Worm (Caenorhabditis elegans): Measurements from ENCODE around the gene F53C11.4.

The F53C11.4 gene

DNA sequence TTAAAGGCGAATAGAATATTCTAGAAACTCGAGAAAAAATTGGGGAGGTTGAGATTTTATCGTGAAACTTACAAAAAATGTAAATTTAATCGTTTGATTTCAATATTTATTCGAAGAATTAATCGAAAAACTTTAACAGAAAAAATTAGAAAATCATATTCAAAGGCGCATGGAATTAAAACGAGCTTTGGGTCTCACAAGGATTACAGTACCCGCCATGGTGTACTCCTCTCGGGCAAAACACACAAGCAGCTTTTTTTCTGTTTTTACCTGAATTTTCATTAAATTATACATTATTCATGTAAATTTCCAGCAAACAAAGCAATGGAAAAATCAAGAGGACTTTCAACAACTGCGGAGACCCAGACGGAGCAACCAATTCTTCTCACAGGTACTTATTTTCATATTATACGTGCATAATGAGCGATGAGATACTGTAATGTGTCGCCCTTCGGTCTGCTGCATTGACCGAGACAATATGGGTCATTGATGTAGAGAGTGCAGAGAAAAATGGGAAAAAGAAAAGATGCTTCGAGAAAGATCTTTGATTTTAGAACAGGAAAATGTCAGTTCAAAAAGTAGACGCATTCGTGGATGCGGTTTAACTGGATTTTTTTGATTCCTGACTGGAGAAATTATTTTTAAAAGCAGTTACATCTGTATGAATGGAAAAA, at the start of gene F53C11.4, which contains the start of gene F53C11.5:
Gene F53C11.4, minus strand, starts transcription at position 128 of the 674 bp plus-strand sequence.
Gene F53C11.5, plus strand, starts transcription at position 325 of the 674 bp plus-strand sequence.
- TF ChIP-seq ctbp-1 (GFP tag; IDR thresholded peaks at IDR 0.05) = no peak
- no peak for TF ChIP-seq duxl-1 (tag; optimal IDR thresholded peaks at IDR 0.05; ENCODE audit: poor library complexity)
- TF ChIP-seq arid-1 (GFP tag; conservative IDR thresholded peaks at IDR 0.05) = no peak
- no peak for TF ChIP-seq madf-5 (GFP tag; IDR thresholded peaks at IDR 0.05)
- no peak for TF ChIP-seq php-3 (GFP tag; IDR thresholded peaks at IDR 0.05)
- TF ChIP-seq nhr-111 (GFP tag; optimal IDR thresholded peaks at IDR 0.05) = no peak
- no peak for TF ChIP-seq lin-1 (GFP tag; IDR thresholded peaks at IDR 0.05)
- peak; percentile 19 for TF ChIP-seq T20F7.1 (GFP tag; optimal IDR thresholded peaks at IDR 0.05)
- TF ChIP-seq lin-29 (GFP tag; IDR thresholded peaks at IDR 0.05) = no peak
- TF ChIP-seq nhr-48 (tag; optimal IDR thresholded peaks at IDR 0.05) = peak; percentile 67
- TF ChIP-seq hlh-30 (tag; optimal IDR thresholded peaks at IDR 0.05; ENCODE audit: insufficient read depth) = peak; percentile 16
- no peak for TF ChIP-seq sdz-12 (GFP tag; optimal IDR thresholded peaks at IDR 0.05)
- TF ChIP-seq Y105C5A.15 (GFP tag; IDR thresholded peaks at IDR 0.05) = no peak
- no peak for TF ChIP-seq fkh-10 (GFP tag; optimal IDR thresholded peaks at IDR 0.05)
- TF ChIP-seq tra-1 (GFP tag; IDR thresholded peaks at IDR 0.05) = 0 out of 2 replicates have a peak, but pooled peaks have one; percentile 24
- no peak for TF ChIP-seq mxl-3 (GFP tag; optimal IDR thresholded peaks at IDR 0.05)
- TF ChIP-seq ztf-7 (tag; optimal IDR thresholded peaks at IDR 0.05) = no peak
- no peak for TF ChIP-seq daf-16 (GFP tag; optimal IDR thresholded peaks at IDR 0.05)
- TF ChIP-seq daf-16 (tag; optimal IDR thresholded peaks at IDR 0.05) = peak; percentile 85
- no peak for TF ChIP-seq F10B5.3 (tag; optimal IDR thresholded peaks at IDR 0.05)
- TF ChIP-seq unc-130 (GFP tag; optimal IDR thresholded peaks at IDR 0.05) = peak; percentile 3
- peak; percentile 87 for TF ChIP-seq dve-1 (tag; optimal IDR thresholded peaks at IDR 0.05; ENCODE audit: insufficient read depth)
- peak; percentile 74 for TF ChIP-seq nhr-28 (tag; optimal IDR thresholded peaks at IDR 0.05)
- TF ChIP-seq attf-4 (tag; optimal IDR thresholded peaks at IDR 0.05) = no peak
- no peak for TF ChIP-seq ZK337.2 (GFP tag; IDR thresholded peaks at IDR 0.05)
- no peak for TF ChIP-seq dpl-1 (GFP tag; optimal IDR thresholded peaks at IDR 0.05)
- TF ChIP-seq egl-27 (tag; optimal IDR thresholded peaks at IDR 0.05) = no peak
- peak in 1 of 2 experiments; percentile 86 for TF ChIP-seq lsy-2 (tag; optimal IDR thresholded peaks at IDR 0.05)
- TF ChIP-seq nhr-11 (tag; optimal IDR thresholded peaks at IDR 0.05) = no peak
- TF ChIP-seq nhr-6 (tag; optimal IDR thresholded peaks at IDR 0.05) = peak; percentile 78
- TF ChIP-seq daf-12 (tag; optimal IDR thresholded peaks at IDR 0.05) = no peak
- peak; percentile 11 for TF ChIP-seq mep-1 (tag; optimal IDR thresholded peaks at IDR 0.05)
- no peak for TF ChIP-seq Y5F2A.4 (GFP tag; optimal IDR thresholded peaks at IDR 0.05)
- no peak for TF ChIP-seq R02D3.7 (tag; optimal IDR thresholded peaks at IDR 0.05)
- TF ChIP-seq lin-38 (GFP tag; IDR thresholded peaks at IDR 0.05) = 0 out of 2 replicates have a peak, but pooled peaks have one; percentile 31
- TF ChIP-seq rbr-2 (tag; optimal IDR thresholded peaks at IDR 0.05) = peak; percentile 9
- no peak for TF ChIP-seq dmd-8 (GFP tag; IDR thresholded peaks at IDR 0.05)
- peak; percentile 57 for TF ChIP-seq mes-2 (tag; optimal IDR thresholded peaks at IDR 0.05; ENCODE audit: poor library complexity, severe bottlenecking)
- TF ChIP-seq hmg-1.1 (GFP tag; IDR thresholded peaks at IDR 0.05) = 0 out of 2 replicates have a peak, but pooled peaks have one; percentile 12
- TF ChIP-seq daf-8 (GFP tag; IDR thresholded peaks at IDR 0.05) = no peak
- TF ChIP-seq ama-1 (optimal IDR thresholded peaks at IDR 0.05) = peak; percentile 51
- no peak for TF ChIP-seq lin-39 (tag; optimal IDR thresholded peaks at IDR 0.05)
- peak; percentile 77 for TF ChIP-seq hlh-11 (tag; optimal IDR thresholded peaks at IDR 0.05)
- TF ChIP-seq Y48G9A.11 (GFP tag; IDR thresholded peaks at IDR 0.05) = no peak
- no peak for TF ChIP-seq tag-97 (GFP tag; IDR thresholded peaks at IDR 0.05)
- no peak for TF ChIP-seq snpc-4 (tag; optimal IDR thresholded peaks at IDR 0.05)
- TF ChIP-seq pha-4 (GFP tag; IDR thresholded peaks at IDR 0.05) = no peak
- no peak for TF ChIP-seq pha-4 (tag; optimal IDR thresholded peaks at IDR 0.05)
- TF ChIP-seq nhr-237 (tag; optimal IDR thresholded peaks at IDR 0.05) = no peak
- peak; percentile 69 for TF ChIP-seq dmd-6 (GFP tag; IDR thresholded peaks at IDR 0.05)
- TF ChIP-seq hif-1 (tag; optimal IDR thresholded peaks at IDR 0.05) = peak in 1 of 2 experiments; percentile 79

Measured in whole organism, L4 larva.